Worm (Caenorhabditis elegans) whole organism, late embryonic: ENCODE data around the gene F45E1.2.
A peak's percentile ranks its signal among the peaks of the same experiment; 100 is the strongest.

Experiments
- C38D4.7 ChIP-seq: fragments of 200-800 bp; sonication (Bioruptor generic); optimal IDR thresholded peaks from 2 replicates; lab custom pipeline; 2018; ENCODE audit warnings: mild to moderate bottlenecking, missing genetic modification characterization, moderate library complexity, missing compliant biosample characterization
- K02D7.2 ChIP-seq: sonication (generic microtip); optimal IDR thresholded peaks from 2 replicates; lab custom pipeline; 2017; ENCODE audit warnings: mild to moderate bottlenecking, missing genetic modification characterization, missing compliant biosample characterization
- K09A11.1 ChIP-seq: sonication (generic microtip); optimal IDR thresholded peaks from 2 replicates; lab custom pipeline; 2017; ENCODE audit warnings: antibody characterized with exemption, mild to moderate bottlenecking, missing genetic modification characterization, missing compliant biosample characterization; ENCODE audit not compliant: insufficient read depth
- Y22D7AL.16 ChIP-seq: sonication (generic microtip); optimal IDR thresholded peaks from 2 replicates; lab custom pipeline; 2016; ENCODE audit warnings: missing genetic modification characterization, missing compliant biosample characterization
- ahr-1 ChIP-seq: sonication (generic microtip); optimal IDR thresholded peaks from 2 replicates; lab custom pipeline; 2016; ENCODE audit warnings: missing genetic modification characterization, missing compliant biosample characterization
- ama-1 ChIP-seq: fragments of 150-350 bp; optimal IDR thresholded peaks from 2 replicates; lab custom pipeline; 2014
- ceh-2 ChIP-seq: sonication (generic microtip); optimal IDR thresholded peaks from 2 replicates; lab custom pipeline; 2016; ENCODE audit warnings: missing genotype, missing genetic modification characterization, missing compliant biosample characterization
- ceh-24 ChIP-seq: sonication (generic microtip); optimal IDR thresholded peaks from 2 replicates; lab custom pipeline; 2016; ENCODE audit warnings: mild to moderate bottlenecking, missing genetic modification characterization, missing compliant biosample characterization
- ceh-30 ChIP-seq: fragments of 150-350 bp; optimal IDR thresholded peaks from 2 replicates; lab custom pipeline; 2014; ENCODE audit warnings: missing biosample characterization, missing genetic modification characterization
- ceh-34 ChIP-seq: sonication (generic microtip); optimal IDR thresholded peaks from 2 replicates; lab custom pipeline; 2016; ENCODE audit warnings: mild to moderate bottlenecking, missing genetic modification characterization, missing compliant biosample characterization
- ceh-45 ChIP-seq: fragments of 200-800 bp; sonication (Bioruptor generic); IDR thresholded peaks from 2 replicates; pipeline ENCODE4 v1.3.6; 2022; ENCODE audit warnings: missing genetic modification reagents, missing genetic modification characterization, missing compliant biosample characterization
- che-1 ChIP-seq: sonication (generic microtip); optimal IDR thresholded peaks from 2 replicates; lab custom pipeline; 2016; ENCODE audit warnings: mild to moderate bottlenecking, missing genetic modification characterization, missing compliant biosample characterization
- dmd-4 ChIP-seq: sonication (generic microtip); optimal IDR thresholded peaks from 2 replicates; lab custom pipeline; 2016; ENCODE audit warnings: borderline replicate concordance, missing genetic modification characterization, missing compliant biosample characterization
- dve-1 ChIP-seq: sonication (generic microtip); optimal IDR thresholded peaks from 2 replicates; lab custom pipeline; 2017; ENCODE audit warnings: antibody characterized with exemption, mild to moderate bottlenecking, missing genetic modification characterization, missing compliant biosample characterization
- elt-4 ChIP-seq: sonication (generic microtip); optimal IDR thresholded peaks from 2 replicates; lab custom pipeline; 2016; ENCODE audit warnings: missing genetic modification characterization, missing compliant biosample characterization
- fax-1 ChIP-seq: sonication (generic microtip); optimal IDR thresholded peaks from 2 replicates; lab custom pipeline; 2016; ENCODE audit warnings: missing genotype, missing genetic modification characterization, missing compliant biosample characterization
- fkh-6 ChIP-seq: sonication (generic microtip); optimal IDR thresholded peaks from 2 replicates; lab custom pipeline; 2016; ENCODE audit warnings: missing genetic modification characterization, missing compliant biosample characterization
- hlh-13 ChIP-seq: fragments of 200-800 bp; sonication (Bioruptor generic); optimal IDR thresholded peaks from 2 replicates; lab custom pipeline; 2018; ENCODE audit warnings: mild to moderate bottlenecking, missing genetic modification characterization, missing compliant biosample characterization
- hlh-30 ChIP-seq: sonication (generic microtip); optimal IDR thresholded peaks from 2 replicates; lab custom pipeline; 2017; ENCODE audit warnings: antibody characterized with exemption, missing genetic modification characterization, missing compliant biosample characterization; ENCODE audit not compliant: insufficient read depth
- hlh-6 ChIP-seq: sonication (generic microtip); optimal IDR thresholded peaks from 2 replicates; lab custom pipeline; 2016; ENCODE audit warnings: missing genotype, missing genetic modification characterization, missing compliant biosample characterization
- lin-11 ChIP-seq: fragments of 200-800 bp; sonication (Bioruptor generic); optimal IDR thresholded peaks from 2 replicates; lab custom pipeline; 2018; ENCODE audit warnings: mild to moderate bottlenecking, missing genetic modification characterization, missing compliant biosample characterization
- madf-2 ChIP-seq: sonication (generic microtip); optimal IDR thresholded peaks from 2 replicates; lab custom pipeline; 2017; ENCODE audit warnings: missing genetic modification characterization, missing compliant biosample characterization
- mec-3 ChIP-seq: sonication (generic microtip); optimal IDR thresholded peaks from 2 replicates; lab custom pipeline; 2016; ENCODE audit warnings: borderline replicate concordance, missing genetic modification characterization, missing compliant biosample characterization
- nhr-11 ChIP-seq: fragments of 150-350 bp; optimal IDR thresholded peaks from 2 replicates; lab custom pipeline; 2014; ENCODE audit warnings: missing biosample characterization, missing genetic modification characterization
- npax-4 ChIP-seq: sonication (generic microtip); optimal IDR thresholded peaks from 2 replicates; lab custom pipeline; 2016; ENCODE audit warnings: missing genetic modification characterization, missing compliant biosample characterization
- odd-2 ChIP-seq: sonication (generic microtip); optimal IDR thresholded peaks from 2 replicates; lab custom pipeline; 2017; ENCODE audit warnings: antibody characterized with exemption, mild to moderate bottlenecking, missing genetic modification characterization, missing compliant biosample characterization
- pag-3 ChIP-seq: sonication (generic microtip); optimal IDR thresholded peaks from 2 replicates; lab custom pipeline; 2016; ENCODE audit warnings: missing compliant biosample characterization, missing genetic modification characterization, borderline replicate concordance
- pat-9 ChIP-seq: fragments of 200-800 bp; sonication (Bioruptor generic); optimal IDR thresholded peaks from 2 replicates; lab custom pipeline; 2018; ENCODE audit warnings: mild to moderate bottlenecking, missing genetic modification characterization, moderate library complexity, missing compliant biosample characterization
- pax-1 ChIP-seq: fragments of 150-350 bp; optimal IDR thresholded peaks from 2 replicates; lab custom pipeline; 2014; ENCODE audit warnings: missing biosample characterization, missing genetic modification characterization
- pha-2 ChIP-seq: sonication (generic microtip); optimal IDR thresholded peaks from 2 replicates; lab custom pipeline; 2017; ENCODE audit warnings: mild to moderate bottlenecking, missing genetic modification characterization, missing compliant biosample characterization
- pqm-1 ChIP-seq: sonication (generic microtip); optimal IDR thresholded peaks from 2 replicates; lab custom pipeline; 2016; ENCODE audit warnings: missing genetic modification characterization, missing compliant biosample characterization
- pros-1 ChIP-seq: fragments of 150-350 bp; optimal IDR thresholded peaks from 2 replicates; lab custom pipeline; 2014; ENCODE audit warnings: missing biosample characterization, missing genetic modification reagents, missing genetic modification characterization
- ref-2 ChIP-seq: sonication (generic microtip); optimal IDR thresholded peaks from 2 replicates; lab custom pipeline; 2016; ENCODE audit warnings: missing genetic modification characterization, missing compliant biosample characterization
- sdc-2 ChIP-seq: sonication (generic microtip); optimal IDR thresholded peaks from 2 replicates; lab custom pipeline; 2016; ENCODE audit warnings: missing genotype, missing genetic modification characterization, missing compliant biosample characterization
- sox-2 ChIP-seq: fragments of 200-800 bp; sonication (Bioruptor generic); IDR thresholded peaks from 2 replicates; pipeline ENCODE4 v1.3.6; 2022; ENCODE audit warnings: missing genetic modification reagents, missing genetic modification characterization, missing compliant biosample characterization
- sox-4 ChIP-seq: sonication (generic microtip); optimal IDR thresholded peaks from 2 replicates; lab custom pipeline; 2017; ENCODE audit warnings: mild to moderate bottlenecking, missing genetic modification characterization, inconsistent platforms, missing compliant biosample characterization
- tbx-7 ChIP-seq: sonication (generic microtip); optimal IDR thresholded peaks from 2 replicates; lab custom pipeline; 2016; ENCODE audit warnings: missing genotype, missing genetic modification characterization, missing compliant biosample characterization
- ttx-3 ChIP-seq: sonication (generic microtip); optimal IDR thresholded peaks from 2 replicates; lab custom pipeline; 2016; ENCODE audit warnings: missing genetic modification reagents, missing genetic modification characterization, missing compliant biosample characterization
- unc-42 ChIP-seq: sonication (generic microtip); optimal IDR thresholded peaks from 2 replicates; lab custom pipeline; 2016; ENCODE audit warnings: missing genotype, missing genetic modification characterization, missing compliant biosample characterization
- unc-86 ChIP-seq: sonication (generic microtip); optimal IDR thresholded peaks from 2 replicates; lab custom pipeline; 2016; ENCODE audit warnings: missing genetic modification characterization, missing compliant biosample characterization

F45E1.2 gene

ce11 chrX:7990282-7990681 is 13.3 kb upstream of the F45E1.2 start:
- TF ChIP-seq sox-2 (GFP tag; lab: Robert Waterston, UW) (no peak), pax-1 (no peak), elt-4 (tag; lab: Kevin White, UChicago) (no peak), hlh-6 (no peak), sdc-2 (no peak), K02D7.2 (no peak), pros-1 (tag; lab: Kevin White, UChicago) (no peak), nhr-11 (tag; lab: Kevin White, UChicago) (no peak), ceh-2 (no peak), fkh-6 (tag; lab: Kevin White, UChicago) (no peak), ceh-24 (tag; lab: Kevin White, UChicago) (no peak), npax-4 (tag; lab: Kevin White, UChicago) (no peak), sox-4 (tag; lab: Kevin White, UChicago) (no peak), C38D4.7 (no peak), tbx-7 (tag; lab: Kevin White, UChicago) (no peak), unc-42 (no peak), hlh-13 (GFP tag; lab: Kevin White, UChicago) (no peak), Y22D7AL.16 (no peak), unc-86 (no peak), dve-1 (tag; lab: Kevin White, UChicago) (no peak)

ce11 chrX:7992102-7992501 is 11.4 kb upstream of the F45E1.2 start:
- TF ChIP-seq ahr-1 (tag; lab: Kevin White, UChicago) (no peak), mec-3 (tag; lab: Kevin White, UChicago) (no peak), ceh-45 (no peak), hlh-30 (tag; lab: Kevin White, UChicago) (no peak), K09A11.1 (no peak), ama-1 (no peak), lin-11 (no peak), che-1 (tag; lab: Kevin White, UChicago) (no peak), pat-9 (no peak), fax-1 (tag; lab: Kevin White, UChicago) (no peak), ceh-30 (tag; lab: Kevin White, UChicago) (no peak), pha-2 (tag; lab: Kevin White, UChicago) (no peak), ref-2 (no peak), pqm-1 (tag; lab: Kevin White, UChicago) (no peak), madf-2 (tag; lab: Kevin White, UChicago) (no peak), npax-4 (tag; lab: Kevin White, UChicago) (no peak), pag-3 (tag; lab: Kevin White, UChicago) (no peak), odd-2 (tag; lab: Kevin White, UChicago) (no peak), ttx-3 (tag; lab: Kevin White, UChicago) (no peak), unc-42 (no peak)

- no peak for TF ChIP-seq dmd-4 (tag; lab: Kevin White, UChicago)
- peak; percentile 24 for TF ChIP-seq hlh-6
These were observed 9.0 kb upstream of the F45E1.2 start for ce11 chrX:7994486-7994885.

ce11 chrX:7997968-7998367 is 5.6 kb upstream of the F45E1.2 start, which contains the start of gene sdpn-1:
Gene sdpn-1 (minus strand): TSS chrX:7998229.
- no peak for TF ChIP-seq hlh-6
- TF ChIP-seq ceh-34 (tag; lab: Kevin White, UChicago): no peak
